Fruit fly (Drosophila melanogaster): Measurements from ENCODE around the gene Gmd.
A peak's percentile ranks its signal among the peaks of the same experiment; 100 is the strongest.

The Gmd gene

dm6 chr2L:4973731-4974415, 3.0 kb downstream of the Gmd start, which contains the start of gene mRpL28 (continued):
- TF ChIP-seq rib (GFP tag; IDR thresholded peaks at IDR 0.05), result no peak
- no peak for TF ChIP-seq CG42726 (GFP tag; IDR thresholded peaks at IDR 0.05; ENCODE audit: partially characterized antibody)
- TF ChIP-seq Mes4 (GFP tag; optimal IDR thresholded peaks at IDR 0.05), result no peak
- 0 out of 3 replicates have a peak, but pooled peaks have one; percentile 56 for TF ChIP-seq ci (GFP tag; IDR thresholded peaks at IDR 0.05)
- TF ChIP-seq CG6683 (GFP tag; optimal IDR thresholded peaks at IDR 0.05), result peak; percentile 20
- TF ChIP-seq Dref (GFP tag; IDR thresholded peaks at IDR 0.05), result no peak
- no peak for TF ChIP-seq gro (GFP tag; optimal IDR thresholded peaks at IDR 0.05)
- TF ChIP-seq lola (GFP tag; optimal IDR thresholded peaks at IDR 0.05), result peak in 1 of 3 experiments; percentile 0
- TF ChIP-seq CG12236 (GFP tag; optimal IDR thresholded peaks at IDR 0.05), result no peak
- TF ChIP-seq CG12104 (GFP tag; optimal IDR thresholded peaks at IDR 0.05), result no peak
- no peak for TF ChIP-seq NC2β (GFP tag; optimal IDR thresholded peaks at IDR 0.05)
- no peak for TF ChIP-seq CG8478 (optimal IDR thresholded peaks at IDR 0.05)
- TF ChIP-seq CG3065 (GFP tag; optimal IDR thresholded peaks at IDR 0.05), result no peak
- no peak; the same call in 1 of the 2 replicates for TF ChIP-seq Adf1 (GFP tag; IDR thresholded peaks at IDR 0.05)
- no peak for TF ChIP-seq dan (GFP tag; IDR thresholded peaks at IDR 0.05)
- no peak for TF ChIP-seq Dek (tag; optimal IDR thresholded peaks at IDR 0.05)
- TF ChIP-seq CG17568 (GFP tag; optimal IDR thresholded peaks at IDR 0.05), result no peak
- no peak for TF ChIP-seq CG30431 (GFP tag; optimal IDR thresholded peaks at IDR 0.05)
- no peak for TF ChIP-seq sim (GFP tag; IDR thresholded peaks at IDR 0.05)
- no peak for TF ChIP-seq Dfd (GFP tag; optimal IDR thresholded peaks at IDR 0.05)
- peak; percentile 19; the same call in 1 of the 2 replicates for TF ChIP-seq inv (GFP tag; IDR thresholded peaks at IDR 0.05; ENCODE audit: partially characterized antibody)
- TF ChIP-seq Lhr (GFP tag; optimal IDR thresholded peaks at IDR 0.05), result no peak
- no peak for TF ChIP-seq CG33213 (GFP tag; optimal IDR thresholded peaks at IDR 0.05)
- TF ChIP-seq caup (GFP tag; optimal IDR thresholded peaks at IDR 0.05; ENCODE audit: severe bottlenecking), result no peak
- TF ChIP-seq disco-r (GFP tag; optimal IDR thresholded peaks at IDR 0.05), result no peak
- TF ChIP-seq CG34376 (GFP tag; optimal IDR thresholded peaks at IDR 0.05), result peak; percentile 19
- TF ChIP-seq br (optimal IDR thresholded peaks at IDR 0.05), result no peak
- no peak for TF ChIP-seq Asciz (GFP tag; optimal IDR thresholded peaks at IDR 0.05)
- no peak for TF ChIP-seq CG7839 (tag; optimal IDR thresholded peaks at IDR 0.05)
- no peak for TF ChIP-seq tna (GFP tag; IDR thresholded peaks at IDR 0.05; ENCODE audit: partially characterized antibody)
- no peak for TF ChIP-seq CG11504 (tag; optimal IDR thresholded peaks at IDR 0.05)
- TF ChIP-seq p53 (GFP tag; optimal IDR thresholded peaks at IDR 0.05), result no peak
- no peak for TF ChIP-seq CG10462 (GFP tag; optimal IDR thresholded peaks at IDR 0.05)
- no peak for TF ChIP-seq pho (GFP tag; optimal IDR thresholded peaks at IDR 0.05)
- no peak for TF ChIP-seq fd3F (GFP tag; optimal IDR thresholded peaks at IDR 0.05)
- no peak for TF ChIP-seq Usf (GFP tag; optimal IDR thresholded peaks at IDR 0.05)
- TF ChIP-seq MESR4 (GFP tag; optimal IDR thresholded peaks at IDR 0.05), result peak; percentile 87
- no peak for TF ChIP-seq gem (tag; optimal IDR thresholded peaks at IDR 0.05)
- no peak for TF ChIP-seq CG1233 (GFP tag; optimal IDR thresholded peaks at IDR 0.05)
- no peak for TF ChIP-seq HHEX (GFP tag; optimal IDR thresholded peaks at IDR 0.05)
- TF ChIP-seq Sin3A (optimal IDR thresholded peaks at IDR 0.05), result no peak
- peak; percentile 18 for TF ChIP-seq PHDP (tag; optimal IDR thresholded peaks at IDR 0.05)
- no peak for TF ChIP-seq CG8089 (GFP tag; optimal IDR thresholded peaks at IDR 0.05)
- no peak for TF ChIP-seq lmd (GFP tag; IDR thresholded peaks at IDR 0.05)
- TF ChIP-seq ssp (GFP tag; IDR thresholded peaks at IDR 0.05), result no peak
- no peak for TF ChIP-seq CG6854 (GFP tag; optimal IDR thresholded peaks at IDR 0.05)
- no peak for TF ChIP-seq chn (GFP tag; optimal IDR thresholded peaks at IDR 0.05)
- TF ChIP-seq pfk (GFP tag; optimal IDR thresholded peaks at IDR 0.05), result no peak
- TF ChIP-seq exex (tag; optimal IDR thresholded peaks at IDR 0.05), result no peak
- no peak for TF ChIP-seq CG16815 (GFP tag; optimal IDR thresholded peaks at IDR 0.05)
- no peak for TF ChIP-seq da (GFP tag; optimal IDR thresholded peaks at IDR 0.05)

Data from whole organism, embryonic.